Fruit fly (Drosophila melanogaster): ENCODE results near the gene sd.

The sd gene

DNA sequence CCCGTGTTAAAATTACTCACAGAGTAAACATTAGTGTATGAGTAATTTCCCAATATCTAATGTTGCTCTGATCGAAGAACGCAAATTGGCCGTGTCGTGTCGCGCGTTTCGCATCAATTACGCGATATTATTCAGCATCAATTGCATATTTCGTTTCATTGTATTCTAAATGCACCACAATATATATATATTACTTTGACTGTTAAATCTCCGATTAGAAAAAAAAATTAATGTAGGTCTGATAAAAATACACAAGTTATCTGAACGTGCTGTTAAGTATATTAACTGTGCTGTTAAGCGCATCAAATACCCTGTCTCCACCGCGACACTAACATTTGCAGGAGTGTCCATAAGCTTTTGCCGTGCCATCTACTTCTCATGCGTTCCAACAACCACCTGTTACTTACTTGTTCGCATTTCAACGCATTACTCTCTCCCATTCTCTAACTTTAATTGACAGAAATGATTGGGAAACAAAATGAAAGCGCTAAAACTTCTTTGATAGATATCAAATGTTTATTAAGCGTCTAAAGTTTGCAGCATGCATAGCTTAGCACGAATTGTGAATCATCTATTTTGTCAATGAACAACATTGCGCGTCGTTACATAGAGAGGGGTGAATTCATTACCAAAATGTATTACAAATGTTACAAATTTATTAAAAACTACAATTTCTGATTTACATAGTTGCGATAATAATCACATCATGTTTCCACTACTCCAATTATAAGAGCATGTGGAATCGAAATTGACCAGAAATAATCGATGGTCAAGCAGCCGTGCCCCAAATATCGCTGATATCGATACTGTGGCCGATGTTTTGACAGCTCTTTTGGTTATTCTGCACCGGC, 43.5 kb upstream of the sd start, which contains the start of the genes Graf and mRpL3 (continued):
- TF ChIP-seq crc (GFP tag; optimal IDR thresholded peaks at IDR 0.05) (no peak), CG7357 (GFP tag; IDR thresholded peaks at IDR 0.05) (peak; percentile 85), CG13775 (GFP tag; optimal IDR thresholded peaks at IDR 0.05) (peak; percentile 5), cg (GFP tag; optimal IDR thresholded peaks at IDR 0.05) (peak; percentile 41), pzg (GFP tag; optimal IDR thresholded peaks at IDR 0.05) (peak; percentile 34), CG10959 (GFP tag; IDR thresholded peaks at IDR 0.05) (no peak), vnd (GFP tag; IDR thresholded peaks at IDR 0.05; ENCODE audit: partially characterized antibody) (peak; percentile 90), amos (GFP tag; IDR thresholded peaks at IDR 0.05; ENCODE audit: partially characterized antibody) (peak; percentile 95), CG14860 (GFP tag; IDR thresholded peaks at IDR 0.05; ENCODE audit: partially characterized antibody) (peak; percentile 90), Hey (tag; optimal IDR thresholded peaks at IDR 0.05) (no peak), Rfx (GFP tag; IDR thresholded peaks at IDR 0.05) (0 out of 2 replicates have a peak, but pooled peaks have one; percentile 27), hbn (GFP tag; IDR thresholded peaks at IDR 0.05; ENCODE audit: partially characterized antibody) (peak; percentile 77), CG1832 (GFP tag; optimal IDR thresholded peaks at IDR 0.05) (no peak), BEAF-32 (GFP tag; optimal IDR thresholded peaks at IDR 0.05) (peak; percentile 86), lola (GFP tag; optimal IDR thresholded peaks at IDR 0.05) (peak in 1 of 3 experiments; percentile 85), Ssrp (tag; optimal IDR thresholded peaks at IDR 0.05) (no peak), hb (GFP tag; IDR thresholded peaks at IDR 0.05; ENCODE audit: partially characterized antibody) (peak; percentile 93), CG6272 (GFP tag; IDR thresholded peaks at IDR 0.05) (no peak), Opbp (GFP tag; IDR thresholded peaks at IDR 0.05; ENCODE audit: partially characterized antibody) (peak; percentile 94), CG6654 (GFP tag; optimal IDR thresholded peaks at IDR 0.05) (no peak), phol (tag; optimal IDR thresholded peaks at IDR 0.05) (peak; percentile 12), CG2116 (GFP tag; optimal IDR thresholded peaks at IDR 0.05) (peak; percentile 47), CG10366 (GFP tag; IDR thresholded peaks at IDR 0.05) (no peak), inv (GFP tag; IDR thresholded peaks at IDR 0.05; ENCODE audit: partially characterized antibody) (peak; percentile 88), HLH4C (GFP tag; IDR thresholded peaks at IDR 0.05; ENCODE audit: partially characterized antibody) (peak; percentile 91), CG3995 (GFP tag; optimal IDR thresholded peaks at IDR 0.05) (peak; percentile 73), Hr78 (GFP tag; optimal IDR thresholded peaks at IDR 0.05) (peak in 1 of 2 experiments; percentile 23), ato (GFP tag; IDR thresholded peaks at IDR 0.05; ENCODE audit: partially characterized antibody) (peak; percentile 90), CG14441 (GFP tag; IDR thresholded peaks at IDR 0.05) (0 out of 2 replicates have a peak, but pooled peaks have one; percentile 14), nerfin-2 (GFP tag; IDR thresholded peaks at IDR 0.05; ENCODE audit: partially characterized antibody) (peak; percentile 92), exex (tag; optimal IDR thresholded peaks at IDR 0.05) (peak; percentile 8), CG12659 (GFP tag; optimal IDR thresholded peaks at IDR 0.05) (peak; percentile 8), scrt (GFP tag; optimal IDR thresholded peaks at IDR 0.05) (peak; percentile 61), CG4424 (GFP tag; optimal IDR thresholded peaks at IDR 0.05) (peak; percentile 12), CG4854 (GFP tag; optimal IDR thresholded peaks at IDR 0.05) (no peak), CG2129 (GFP tag; IDR thresholded peaks at IDR 0.05; ENCODE audit: partially characterized antibody) (peak; percentile 81), E2f2 (GFP tag; IDR thresholded peaks at IDR 0.05) (no peak), C15 (GFP tag; IDR thresholded peaks at IDR 0.05) (no peak), Hsf (GFP tag; optimal IDR thresholded peaks at IDR 0.05) (peak; percentile 20), stwl (tag; optimal IDR thresholded peaks at IDR 0.05) (peak; percentile 16), Sry-δ (GFP tag; optimal IDR thresholded peaks at IDR 0.05) (peak; percentile 68), CHES-1-like (GFP tag; optimal IDR thresholded peaks at IDR 0.05) (peak; percentile 20), CG15514 (GFP tag; optimal IDR thresholded peaks at IDR 0.05) (peak; percentile 19), CG6791 (GFP tag; IDR thresholded peaks at IDR 0.05; ENCODE audit: partially characterized antibody) (peak; percentile 94), slou (GFP tag; optimal IDR thresholded peaks at IDR 0.05) (no peak)
